Worm (Caenorhabditis elegans): ENCODE results near the gene prdm-14.

- TF ChIP-seq lin-13 (tag; optimal IDR thresholded peaks at IDR 0.05), result no peak
- no peak for TF ChIP-seq unc-120 (tag; optimal IDR thresholded peaks at IDR 0.05; ENCODE audit: poor library complexity, severe bottlenecking)
- TF ChIP-seq lsy-2 (tag; optimal IDR thresholded peaks at IDR 0.05), result no peak
- TF ChIP-seq bed-3 (GFP tag; optimal IDR thresholded peaks at IDR 0.05), result no peak
- TF ChIP-seq ceh-39 (tag; optimal IDR thresholded peaks at IDR 0.05), result no peak
- TF ChIP-seq snpc-4 (tag; optimal IDR thresholded peaks at IDR 0.05), result no peak
Measured at ce11 chrX:9028909-9029520, 17.0 kb upstream of the prdm-14 start, which contains the start of gene snf-12.

Data from whole organism, mixed stage, embryonic.